Fruit fly (Drosophila melanogaster) whole organism, prepupa: ENCODE data around the gene stac.
A peak's percentile ranks its signal among the peaks of the same experiment; 100 is the strongest.

Experiments used
- Blimp-1 ChIP-seq: fragments of 200-800 bp; sonication (Bioruptor generic); optimal IDR thresholded peaks from 3 replicates; lab custom pipeline; 2017; ENCODE audit warnings: missing biosample characterization, missing genetic modification characterization, mild to moderate bottlenecking, moderate library complexity, missing genetic modification reagents
- CG10631 ChIP-seq: fragments of 200-800 bp; sonication (Bioruptor generic); optimal IDR thresholded peaks from 2 replicates; lab custom pipeline; 2016; ENCODE audit warnings: missing biosample characterization, missing genetic modification characterization
- CG10669 ChIP-seq: fragments of 200-800 bp; sonication (Bioruptor generic); optimal IDR thresholded peaks from 3 replicates; lab custom pipeline; 2018; ENCODE audit warnings: missing biosample characterization, mild to moderate bottlenecking, missing genetic modification characterization, moderate library complexity
- CG11294 ChIP-seq: fragments of 200-800 bp; sonication (Bioruptor generic); IDR thresholded peaks from 2 replicates; pipeline ENCODE4 v1.3.6; 2022; ENCODE audit warnings: missing biosample characterization, missing genetic modification characterization
- CG11762 ChIP-seq: fragments of 200-800 bp; sonication (Bioruptor generic); optimal IDR thresholded peaks from 3 replicates; lab custom pipeline; 2016; ENCODE audit warnings: missing biosample characterization, missing genetic modification characterization; ENCODE audit not compliant: insufficient read depth
- CG11902 ChIP-seq: fragments of 200-800 bp; sonication (Bioruptor generic); optimal IDR thresholded peaks from 3 replicates; lab custom pipeline; 2016; ENCODE audit warnings: missing biosample characterization, missing genetic modification characterization
- CG16779 ChIP-seq: fragments of 200-800 bp; sonication (Bioruptor generic); optimal IDR thresholded peaks from 3 replicates; lab custom pipeline; 2017; ENCODE audit warnings: missing biosample characterization, mild to moderate bottlenecking, missing genetic modification characterization
- CG3032 ChIP-seq: fragments of 200-800 bp; optimal IDR thresholded peaks from 2 replicates; lab custom pipeline; 2019; ENCODE audit warnings: missing biosample characterization, mild to moderate bottlenecking, missing genetic modification characterization, moderate library complexity
- CG31627 ChIP-seq: fragments of 200-800 bp; sonication (Bioruptor generic); optimal IDR thresholded peaks from 3 replicates; lab custom pipeline; 2016; ENCODE audit warnings: missing biosample characterization, missing genetic modification characterization
- CG32006 ChIP-seq: fragments of 200-800 bp; sonication (Bioruptor generic); optimal IDR thresholded peaks from 3 replicates; lab custom pipeline; 2017; ENCODE audit warnings: missing biosample characterization, mild to moderate bottlenecking, missing genetic modification characterization
- CG34406 ChIP-seq: fragments of 200-800 bp; sonication (Bioruptor generic); optimal IDR thresholded peaks from 3 replicates; lab custom pipeline; 2016; ENCODE audit warnings: missing biosample characterization, missing genetic modification characterization
- CG3919 ChIP-seq: fragments of 200-800 bp; sonication (Bioruptor generic); optimal IDR thresholded peaks from 3 replicates; lab custom pipeline; 2016; ENCODE audit warnings: missing biosample characterization, missing genetic modification characterization
- CG6276 ChIP-seq: fragments of 200-800 bp; sonication (Bioruptor generic); optimal IDR thresholded peaks from 2 replicates; lab custom pipeline; 2017; ENCODE audit warnings: missing biosample characterization, mild to moderate bottlenecking, missing genetic modification characterization
- CG6792 ChIP-seq: fragments of 200-800 bp; sonication (Bioruptor generic); optimal IDR thresholded peaks from 3 replicates; lab custom pipeline; 2016; ENCODE audit warnings: missing biosample characterization, missing genetic modification characterization
- CG6808 ChIP-seq: fragments of 200-800 bp; sonication (Bioruptor generic); optimal IDR thresholded peaks from 3 replicates; lab custom pipeline; 2017; ENCODE audit warnings: missing biosample characterization, missing genetic modification characterization, mild to moderate bottlenecking, moderate library complexity, missing genetic modification reagents
- CG6854 ChIP-seq: fragments of 200-800 bp; sonication (Bioruptor generic); optimal IDR thresholded peaks from 2 replicates; lab custom pipeline; 2017; ENCODE audit warnings: missing biosample characterization, mild to moderate bottlenecking, missing genetic modification characterization
- CG8119 ChIP-seq: fragments of 200-800 bp; sonication (Bioruptor generic); IDR thresholded peaks from 3 replicates; pipeline ENCODE4 v1.3.6; 2022; ENCODE audit warnings: missing biosample characterization, missing genetic modification characterization
- CG8319 ChIP-seq: fragments of 200-800 bp; sonication (Bioruptor generic); optimal IDR thresholded peaks from 3 replicates; lab custom pipeline; 2016; ENCODE audit warnings: missing biosample characterization, missing genetic modification characterization
- CG8632 ChIP-seq: fragments of 200-800 bp; sonication (Bioruptor generic); optimal IDR thresholded peaks from 3 replicates; lab custom pipeline; 2016; ENCODE audit warnings: missing biosample characterization, missing genetic modification characterization
- Eip78C ChIP-seq: fragments of 200-800 bp; sonication (Bioruptor generic); peaks from one replicate; lab custom pipeline; 2016; ENCODE audit warnings: missing biosample characterization, missing genetic modification characterization
- Eip93F ChIP-seq: fragments of 200-800 bp; sonication (Bioruptor generic); optimal IDR thresholded peaks from 2 replicates; lab custom pipeline; 2016; ENCODE audit warnings: missing biosample characterization, mild to moderate bottlenecking, missing genetic modification characterization
- Ets21C ChIP-seq: fragments of 200-800 bp; sonication (Bioruptor generic); optimal IDR thresholded peaks from 3 replicates; lab custom pipeline; 2016; ENCODE audit warnings: missing biosample characterization, missing genetic modification characterization
- Gug ChIP-seq: fragments of 200-800 bp; sonication (Bioruptor generic); IDR thresholded peaks from 2 replicates; pipeline ENCODE4 v1.3.6; 2022; ENCODE audit warnings: missing biosample characterization, missing genetic modification characterization
- Hr38 ChIP-seq: sonication (Bioruptor generic); optimal IDR thresholded peaks from 2 replicates; lab custom pipeline; 2016; ENCODE audit warnings: missing biosample characterization, missing genetic modification characterization
- Hr4 ChIP-seq: fragments of 200-800 bp; sonication (Bioruptor generic); optimal IDR thresholded peaks from 3 replicates; lab custom pipeline; 2016; ENCODE audit warnings: missing biosample characterization, missing genetic modification characterization
- Lpt ChIP-seq: fragments of 200-800 bp; sonication (Bioruptor generic); optimal IDR thresholded peaks from 3 replicates; lab custom pipeline; 2016; ENCODE audit warnings: missing biosample characterization, missing genetic modification characterization
- Met ChIP-seq: fragments of 200-800 bp; sonication (Bioruptor generic); optimal IDR thresholded peaks from 3 replicates; lab custom pipeline; 2016; ENCODE audit warnings: missing biosample characterization, missing genetic modification characterization
- OdsH ChIP-seq: fragments of 200-800 bp; sonication (Bioruptor generic); optimal IDR thresholded peaks from 3 replicates; lab custom pipeline; 2016; ENCODE audit warnings: missing biosample characterization, missing genetic modification characterization
- Smox ChIP-seq: fragments of 200-800 bp; sonication (Bioruptor generic); optimal IDR thresholded peaks from 3 replicates; lab custom pipeline; 2016; ENCODE audit warnings: missing biosample characterization, missing genetic modification characterization
- Sox14 ChIP-seq: fragments of 200-800 bp; sonication (Bioruptor generic); optimal IDR thresholded peaks from 3 replicates; lab custom pipeline; 2016; ENCODE audit warnings: missing biosample characterization, missing genetic modification characterization
- achi ChIP-seq: fragments of 200-800 bp; sonication (Bioruptor generic); optimal IDR thresholded peaks from 3 replicates; lab custom pipeline; 2016; ENCODE audit warnings: missing biosample characterization, missing genetic modification characterization
- acj6 ChIP-seq: fragments of 200-800 bp; sonication (Bioruptor generic); optimal IDR thresholded peaks from 3 replicates; lab custom pipeline; 2016; ENCODE audit warnings: missing biosample characterization, missing genetic modification characterization
- dac ChIP-seq: fragments of 200-800 bp; sonication (Bioruptor generic); optimal IDR thresholded peaks from 2 replicates; lab custom pipeline; 2017; ENCODE audit warnings: missing biosample characterization, mild to moderate bottlenecking, missing genetic modification characterization
- dsx ChIP-seq: fragments of 200-800 bp; optimal IDR thresholded peaks from 3 replicates; lab custom pipeline; 2019; ENCODE audit warnings: missing biosample characterization, mild to moderate bottlenecking, missing genetic modification characterization, moderate library complexity; ENCODE audit not compliant: poor library complexity, severe bottlenecking
- eg ChIP-seq: fragments of 200-800 bp; sonication (Bioruptor generic); IDR thresholded peaks from 3 replicates; pipeline ENCODE4 v1.3.6; 2022; ENCODE audit warnings: missing biosample characterization, missing genetic modification characterization
- esn ChIP-seq: fragments of 200-800 bp; sonication (Bioruptor generic); optimal IDR thresholded peaks from 2 replicates; lab custom pipeline; 2016; ENCODE audit warnings: missing biosample characterization, mild to moderate bottlenecking, missing genetic modification characterization, moderate library complexity
- fkh ChIP-seq: fragments of 200-800 bp; sonication (Bioruptor generic); optimal IDR thresholded peaks from 3 replicates; lab custom pipeline; 2017; ENCODE audit warnings: missing biosample characterization, mild to moderate bottlenecking, missing genetic modification characterization, moderate library complexity
- lz ChIP-seq: fragments of 200-800 bp; sonication (Bioruptor generic); optimal IDR thresholded peaks from 3 replicates; lab custom pipeline; 2016; ENCODE audit warnings: missing biosample characterization, missing genetic modification characterization
- pdm3 ChIP-seq: fragments of 200-800 bp; sonication (Bioruptor generic); optimal IDR thresholded peaks from 3 replicates; lab custom pipeline; 2016; ENCODE audit warnings: missing biosample characterization, missing genetic modification characterization
- salr ChIP-seq, 2 experiments: fragments of 200-800 bp; sonication (Bioruptor generic); optimal IDR thresholded peaks; 3 replicates each; lab custom pipeline; 2016 to 2018; ENCODE audit warnings: missing biosample characterization in 2 of 2, missing genetic modification characterization in 2 of 2, mild to moderate bottlenecking in 1 of 2
- spab ChIP-seq: fragments of 200-800 bp; sonication (Bioruptor generic); optimal IDR thresholded peaks from 2 replicates; lab custom pipeline; 2017; ENCODE audit warnings: missing biosample characterization, mild to moderate bottlenecking, missing genetic modification characterization, missing genetic modification reagents
- ss ChIP-seq, 2 experiments: fragments of 200-800 bp; sonication (Bioruptor generic); optimal IDR thresholded peaks; 2 replicates in 1 of 2; 3 replicates in 1 of 2; lab custom pipeline; 2017 to 2018; ENCODE audit warnings: mild to moderate bottlenecking in 2 of 2, missing biosample characterization in 2 of 2, missing genetic modification characterization in 2 of 2, moderate library complexity in 1 of 2
- svp ChIP-seq: fragments of 200-800 bp; sonication (Bioruptor generic); peaks from one replicate; lab custom pipeline; 2016; ENCODE audit warnings: missing biosample characterization, missing genetic modification characterization
- topi ChIP-seq: fragments of 200-800 bp; sonication (Bioruptor generic); optimal IDR thresholded peaks from 3 replicates; lab custom pipeline; 2016; ENCODE audit warnings: missing biosample characterization, missing genetic modification characterization
- vri ChIP-seq: fragments of 200-800 bp; sonication (Bioruptor generic); optimal IDR thresholded peaks from 3 replicates; lab custom pipeline; 2016; ENCODE audit warnings: missing biosample characterization, mild to moderate bottlenecking, missing genetic modification characterization

The stac gene

dm6 chr3R:25051441-25052097 lies 4.5 kb upstream of the stac start (continued):
- TF ChIP-seq dsx (GFP tag; lab: Kevin White, UChicago) = no peak
- TF ChIP-seq CG10631 (GFP tag; lab: Kevin White, UChicago) = peak; percentile 24

- TF ChIP-seq ss (GFP tag; optimal IDR thresholded peaks at IDR 0.05; lab: Kevin White, UChicago) = no peak
- no peak for TF ChIP-seq OdsH (GFP tag; lab: Kevin White, UChicago)
- no peak for TF ChIP-seq dsx (GFP tag; lab: Kevin White, UChicago)
- TF ChIP-seq CG34406 (GFP tag; lab: Kevin White, UChicago) = no peak
- no peak for TF ChIP-seq vri (GFP tag; lab: Kevin White, UChicago)
- TF ChIP-seq Hr4 (GFP tag; lab: Kevin White, UChicago) = peak; percentile 8
- no peak for TF ChIP-seq CG8632
- TF ChIP-seq CG3919 (GFP tag; lab: Kevin White, UChicago) = no peak
- no peak for TF ChIP-seq CG11762 (GFP tag; lab: Kevin White, UChicago)
- no peak for TF ChIP-seq CG32006 (GFP tag; lab: Kevin White, UChicago)
- TF ChIP-seq Gug (GFP tag; lab: Robert Waterston, UW) = no peak
- peak; percentile 12 for TF ChIP-seq CG31627 (GFP tag; lab: Kevin White, UChicago)
- TF ChIP-seq CG8319 = no peak
- no peak for TF ChIP-seq CG11294 (GFP tag; lab: Robert Waterston, UW)
- peak; percentile 85 for TF ChIP-seq fkh (GFP tag; lab: Kevin White, UChicago)
- TF ChIP-seq CG3032 (tag; lab: Kevin White, UChicago) = no peak
- no peak for TF ChIP-seq salr (GFP tag; optimal IDR thresholded peaks at IDR 0.05; lab: Kevin White, UChicago)
- TF ChIP-seq CG6808 (GFP tag; lab: Kevin White, UChicago) = no peak
- no peak for TF ChIP-seq Lpt (GFP tag; lab: Kevin White, UChicago)
- no peak for TF ChIP-seq dac (GFP tag; lab: Kevin White, UChicago)
- TF ChIP-seq CG8119 (GFP tag; lab: Robert Waterston, UW) = no peak
- no peak for TF ChIP-seq svp (GFP tag; lab: Kevin White, UChicago)
- TF ChIP-seq achi (GFP tag; lab: Kevin White, UChicago) = no peak
- peak; percentile 18 for TF ChIP-seq Eip93F (GFP tag; lab: Kevin White, UChicago)
- no peak for TF ChIP-seq spab (GFP tag; lab: Kevin White, UChicago)
- no peak for TF ChIP-seq CG16779 (tag; lab: Kevin White, UChicago)
- TF ChIP-seq pdm3 (GFP tag; lab: Kevin White, UChicago) = no peak
- TF ChIP-seq topi (GFP tag; lab: Kevin White, UChicago) = no peak
- no peak for TF ChIP-seq CG6854 (GFP tag; lab: Kevin White, UChicago)
- TF ChIP-seq Ets21C (GFP tag; lab: Kevin White, UChicago) = no peak
- no peak for TF ChIP-seq CG10669 (GFP tag; lab: Kevin White, UChicago)
- no peak for TF ChIP-seq CG6276 (GFP tag; lab: Kevin White, UChicago)
- TF ChIP-seq Eip78C = peak; percentile 59
- no peak for TF ChIP-seq acj6 (GFP tag; lab: Kevin White, UChicago)
- TF ChIP-seq lz = peak; percentile 12
- TF ChIP-seq Hr38 (GFP tag; lab: Kevin White, UChicago) = no peak
- TF ChIP-seq Blimp-1 (GFP tag; lab: Kevin White, UChicago) = no peak
- no peak for TF ChIP-seq Smox (GFP tag; lab: Kevin White, UChicago)
- TF ChIP-seq CG6792 (GFP tag; lab: Kevin White, UChicago) = no peak
- TF ChIP-seq Sox14 = no peak
- no peak for TF ChIP-seq Met (GFP tag; lab: Kevin White, UChicago)
- TF ChIP-seq CG11902 (GFP tag; lab: Kevin White, UChicago) = no peak
- no peak for TF ChIP-seq eg (GFP tag; lab: Robert Waterston, UW)
- TF ChIP-seq esn (GFP tag; lab: Kevin White, UChicago) = peak; percentile 32
Observed at dm6 chr3R:25054451-25055188, 1.5 kb upstream of the stac start, which contains the start of gene CG31109. CG31109 (minus strand) TSS chr3R:25054653.
